Worm (Caenorhabditis elegans) whole organism, L4 larva: ENCODE data around the gene fbxb-54.

Experiments used
- F37D6.2 ChIP-seq: sonication (generic microtip); optimal IDR thresholded peaks from 2 replicates; lab custom pipeline; 2016; ENCODE audit warnings: mild to moderate bottlenecking, missing genetic modification characterization, missing compliant biosample characterization
- F44E2.7 ChIP-seq: fragments of 200-800 bp; sonication (Bioruptor generic); IDR thresholded peaks from 2 replicates; pipeline ENCODE4 v2.1.2; 2022; ENCODE audit warnings: missing genetic modification characterization, missing compliant biosample characterization
- F49E8.2 ChIP-seq: sonication (generic microtip); optimal IDR thresholded peaks from 2 replicates; lab custom pipeline; 2016; ENCODE audit warnings: missing compliant biosample characterization, mild to moderate bottlenecking, missing genetic modification characterization, borderline replicate concordance
- T20F7.1 ChIP-seq: fragments of 200-800 bp; sonication (Bioruptor generic); optimal IDR thresholded peaks from 2 replicates; lab custom pipeline; 2018; ENCODE audit warnings: mild to moderate bottlenecking, missing genetic modification characterization, missing compliant biosample characterization
- T26A8.4 ChIP-seq: fragments of 200-800 bp; sonication (Bioruptor generic); IDR thresholded peaks from 2 replicates; pipeline ENCODE4 v1.3.6; 2022; ENCODE audit warnings: missing genetic modification characterization, missing compliant biosample characterization
- Y105C5A.15 ChIP-seq: fragments of 200-800 bp; sonication (Bioruptor generic); IDR thresholded peaks from 2 replicates; pipeline ENCODE4 v1.3.6; 2022; ENCODE audit warnings: missing genetic modification characterization, missing compliant biosample characterization
- Y5F2A.4 ChIP-seq: fragments of 200-800 bp; sonication (Bioruptor generic); optimal IDR thresholded peaks from 2 replicates; lab custom pipeline; 2018; ENCODE audit warnings: mild to moderate bottlenecking, missing genetic modification characterization, missing compliant biosample characterization
- aly-2 ChIP-seq: sonication (generic microtip); optimal IDR thresholded peaks from 2 replicates; lab custom pipeline; 2018; ENCODE audit warnings: missing biosample characterization, missing genetic modification characterization
- ceh-20 ChIP-seq: fragments of 200-800 bp; sonication (Bioruptor generic); IDR thresholded peaks from 2 replicates; pipeline ENCODE4 v1.3.6; 2022; ENCODE audit warnings: missing genetic modification reagents, missing genetic modification characterization, missing compliant biosample characterization
- ceh-28 ChIP-seq: fragments of 150-350 bp; optimal IDR thresholded peaks from 2 replicates; lab custom pipeline; 2014; ENCODE audit warnings: missing biosample characterization, missing genetic modification reagents, missing genetic modification characterization
- ceh-44 ChIP-seq: fragments of 200-800 bp; sonication (Bioruptor generic); IDR thresholded peaks from 2 replicates; pipeline ENCODE4 v1.3.6; 2022; ENCODE audit warnings: missing genetic modification reagents, missing genetic modification characterization, missing compliant biosample characterization
- ceh-62 ChIP-seq: sonication (generic microtip); optimal IDR thresholded peaks from 2 replicates; lab custom pipeline; 2017; ENCODE audit warnings: missing biosample characterization, missing genetic modification characterization
- dmd-6 ChIP-seq: fragments of 200-800 bp; sonication (Bioruptor generic); IDR thresholded peaks from 2 replicates; pipeline ENCODE4 v1.3.6; 2022; ENCODE audit warnings: missing genetic modification reagents, missing genetic modification characterization, missing compliant biosample characterization
- dpl-1 ChIP-seq: fragments of 150-350 bp; optimal IDR thresholded peaks from 2 replicates; lab custom pipeline; 2014; ENCODE audit warnings: missing biosample characterization, missing genetic modification reagents, missing genetic modification characterization
- egl-27 ChIP-seq: sonication (generic microtip); optimal IDR thresholded peaks from 3 replicates; lab custom pipeline; 2017; ENCODE audit warnings: missing biosample characterization, missing genetic modification reagents, missing genetic modification characterization
- fkh-10 ChIP-seq: fragments of 150-350 bp; optimal IDR thresholded peaks from 2 replicates; lab custom pipeline; 2014; ENCODE audit warnings: missing biosample characterization, missing genetic modification reagents, missing genetic modification characterization
- gei-8 ChIP-seq: fragments of 200-800 bp; sonication (Bioruptor generic); optimal IDR thresholded peaks from 2 replicates; lab custom pipeline; 2018; ENCODE audit warnings: mild to moderate bottlenecking, missing genetic modification characterization, missing compliant biosample characterization
- jun-1 ChIP-seq: fragments of 150-350 bp; optimal IDR thresholded peaks from 2 replicates; lab custom pipeline; 2014; ENCODE audit warnings: missing biosample characterization, missing genetic modification reagents, missing genetic modification characterization
- lim-7 ChIP-seq: fragments of 200-800 bp; sonication (Bioruptor generic); IDR thresholded peaks from 2 replicates; pipeline ENCODE4 v1.3.6; 2022; ENCODE audit warnings: missing genetic modification characterization, missing compliant biosample characterization
- lin-1 ChIP-seq: fragments of 200-800 bp; sonication (Bioruptor generic); IDR thresholded peaks from 2 replicates; pipeline ENCODE4 v1.3.6; 2022; ENCODE audit warnings: missing genetic modification reagents, missing genetic modification characterization, missing compliant biosample characterization
- lin-15B ChIP-seq: fragments of 150-350 bp; sonication (generic microtip); optimal IDR thresholded peaks from 3 replicates; lab custom pipeline; 2014; ENCODE audit warnings: missing biosample characterization, missing genetic modification characterization
- lin-29 ChIP-seq: fragments of 200-800 bp; sonication (Bioruptor generic); IDR thresholded peaks from 2 replicates; pipeline ENCODE4 v1.3.6; 2022; ENCODE audit warnings: missing genetic modification reagents, missing genetic modification characterization, missing compliant biosample characterization
- lin-38 ChIP-seq: fragments of 200-800 bp; sonication (Bioruptor generic); IDR thresholded peaks from 2 replicates; pipeline ENCODE4 v1.3.6; 2022; ENCODE audit warnings: missing genetic modification reagents, missing genetic modification characterization, missing compliant biosample characterization
- lin-39 ChIP-seq: fragments of 150-350 bp; optimal IDR thresholded peaks from 2 replicates; lab custom pipeline; 2014; ENCODE audit warnings: missing biosample characterization, missing genetic modification reagents, missing genetic modification characterization
- lsy-2 ChIP-seq, 2 experiments: fragments of 150-350 bp in 1 of 2; sonication (generic microtip) in 1 of 2; optimal IDR thresholded peaks; 2 replicates each; lab custom pipeline; 2014 to 2017; ENCODE audit warnings: missing biosample characterization in 2 of 2, missing genetic modification characterization in 2 of 2
- madf-9 ChIP-seq: fragments of 200-800 bp; sonication (Bioruptor generic); conservative IDR thresholded peaks from 2 replicates; pipeline ENCODE4 v1.3.6; 2022; ENCODE audit warnings: missing genetic modification reagents, missing genetic modification characterization, missing compliant biosample characterization
- mdl-1 ChIP-seq, 2 experiments: fragments of 150-350 bp in 1 of 2; sonication (generic microtip) in 1 of 2; optimal IDR thresholded peaks; 2 replicates each; lab custom pipeline; 2014 to 2017; ENCODE audit warnings: missing biosample characterization in 2 of 2, missing genetic modification characterization in 2 of 2
- mdt-29 ChIP-seq: fragments of 200-800 bp; sonication (Bioruptor generic); IDR thresholded peaks from 2 replicates; pipeline ENCODE4 v1.3.6; 2022; ENCODE audit warnings: missing genetic modification reagents, missing genetic modification characterization, missing compliant biosample characterization
- mes-2 ChIP-seq: sonication (generic microtip); optimal IDR thresholded peaks from 2 replicates; lab custom pipeline; 2016; ENCODE audit warnings: missing genotype, mild to moderate bottlenecking, missing genetic modification characterization, missing compliant biosample characterization; ENCODE audit not compliant: poor library complexity, severe bottlenecking
- mxl-2 ChIP-seq: fragments of 200-800 bp; sonication (Bioruptor generic); conservative IDR thresholded peaks from 2 replicates; pipeline ENCODE4 v1.3.6; 2022; ENCODE audit warnings: missing genetic modification reagents, missing genetic modification characterization, missing compliant biosample characterization
- nhr-10 ChIP-seq: fragments of 150-350 bp; optimal IDR thresholded peaks from 2 replicates; lab custom pipeline; 2014; ENCODE audit warnings: missing biosample characterization, missing genetic modification characterization
- nhr-28 ChIP-seq: fragments of 150-350 bp; optimal IDR thresholded peaks from 2 replicates; lab custom pipeline; 2014; ENCODE audit warnings: missing biosample characterization, missing genetic modification characterization
- nhr-41 ChIP-seq: fragments of 200-800 bp; sonication (Bioruptor generic); IDR thresholded peaks from 2 replicates; pipeline ENCODE4 v1.3.6; 2022; ENCODE audit warnings: missing genetic modification reagents, missing genetic modification characterization, missing compliant biosample characterization
- nhr-42 ChIP-seq: fragments of 200-800 bp; sonication (Bioruptor generic); IDR thresholded peaks from 2 replicates; pipeline ENCODE4 v1.3.6; 2022; ENCODE audit warnings: missing genetic modification characterization, missing compliant biosample characterization
- nhr-76 ChIP-seq: fragments of 150-350 bp; optimal IDR thresholded peaks from 2 replicates; lab custom pipeline; 2014; ENCODE audit warnings: missing biosample characterization, missing genetic modification characterization
- nhr-77 ChIP-seq: fragments of 150-350 bp; optimal IDR thresholded peaks from 2 replicates; lab custom pipeline; 2014; ENCODE audit warnings: missing biosample characterization, missing genetic modification characterization
- pha-4 ChIP-seq, 2 experiments: fragments of 150-350 bp in 1 of 2; fragments of 200-800 bp in 1 of 2; sonication (Bioruptor generic) in 1 of 2; IDR thresholded peaks in 1 of 2; optimal IDR thresholded peaks in 1 of 2; 2 replicates each; pipeline versions ENCODE4 v1.3.6 to Lab custom; 2014 to 2022; ENCODE audit warnings: missing genetic modification characterization in 2 of 2, missing genetic modification reagents in 2 of 2, missing biosample characterization in 1 of 2, missing compliant biosample characterization in 1 of 2
- php-3 ChIP-seq: fragments of 200-800 bp; sonication (Bioruptor generic); IDR thresholded peaks from 2 replicates; pipeline ENCODE4 v1.3.6; 2022; ENCODE audit warnings: missing genetic modification reagents, missing genetic modification characterization, missing compliant biosample characterization
- pqm-1 ChIP-seq: sonication (generic microtip); optimal IDR thresholded peaks from 2 replicates; lab custom pipeline; 2017; ENCODE audit warnings: missing biosample characterization, missing genetic modification characterization
- saeg-2 ChIP-seq: fragments of 200-800 bp; sonication (Bioruptor generic); IDR thresholded peaks from 2 replicates; pipeline ENCODE4 v1.3.6; 2022; ENCODE audit warnings: missing genetic modification reagents, missing genetic modification characterization, missing compliant biosample characterization
- snpc-4 ChIP-seq: fragments of 150-350 bp; optimal IDR thresholded peaks from 2 replicates; lab custom pipeline; 2014; ENCODE audit warnings: missing biosample characterization, missing genetic modification characterization
- unc-130 ChIP-seq: sonication (generic microtip); optimal IDR thresholded peaks from 2 replicates; lab custom pipeline; 2016; ENCODE audit warnings: missing genetic modification reagents, missing genetic modification characterization, missing compliant biosample characterization
- unc-62 ChIP-seq, 3 experiments: fragments of 150-350 bp in 1 of 3; sonication (generic microtip); optimal IDR thresholded peaks in 2 of 3; peaks in 1 of 3; 1 replicate in 1 of 3; 2 replicates in 2 of 3; lab custom pipeline; 2014 to 2017; ENCODE audit warnings: missing biosample characterization in 3 of 3, missing genetic modification characterization in 3 of 3, missing genetic modification reagents in 3 of 3, missing genotype in 1 of 3
- zip-2 ChIP-seq: fragments of 150-350 bp; optimal IDR thresholded peaks from 2 replicates; lab custom pipeline; 2014; ENCODE audit warnings: missing biosample characterization, missing genetic modification characterization

The fbxb-54 gene

DNA sequence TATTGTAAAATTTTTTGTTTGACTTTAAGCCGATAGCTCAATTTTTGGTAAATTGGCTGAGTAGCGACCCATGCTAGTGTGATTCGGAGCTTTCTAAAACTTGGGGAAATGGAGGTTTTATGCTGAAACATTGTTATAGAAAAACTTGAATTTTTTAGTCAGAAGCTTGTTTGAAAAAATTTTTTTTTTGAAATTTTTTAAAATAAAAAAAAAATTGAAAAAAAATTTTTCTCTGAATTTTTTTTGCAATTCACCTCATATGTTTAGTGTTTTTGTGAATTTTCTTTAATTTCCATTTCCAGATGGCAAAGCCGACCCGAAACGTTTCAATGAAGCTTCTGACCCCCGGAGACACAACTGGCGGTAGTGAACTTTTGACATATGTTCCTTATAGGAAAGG, 27.1 kb downstream of the fbxb-54 start, which contains the start of gene Y51H7BR.4:
Gene Y51H7BR.4, plus strand, starts transcription at position 301 of the 400 bp plus-strand sequence.
- no peak for TF ChIP-seq zip-2 (tag; lab: Kevin White, UChicago)

DNA sequence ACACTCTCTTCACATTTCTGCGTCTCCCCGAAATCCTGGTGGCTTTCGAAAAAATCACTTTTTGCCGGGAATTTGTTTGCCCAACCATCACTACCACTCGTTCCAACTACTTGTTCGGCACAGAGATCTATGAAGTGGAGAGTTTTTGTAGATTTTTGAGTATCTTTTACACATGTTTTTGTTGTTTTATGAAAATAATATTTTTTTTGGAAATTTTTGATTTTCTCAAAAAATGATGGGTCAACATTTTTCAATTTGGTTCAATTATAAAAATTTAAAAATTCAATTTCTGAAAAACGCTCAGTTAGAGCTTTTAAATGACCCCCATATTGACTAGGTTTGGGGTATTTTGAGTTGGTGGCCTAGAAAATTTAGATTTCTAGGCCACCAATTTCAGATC, 30.6 kb downstream of the fbxb-54 start, which contains the start of gene Y51H7BR.7:
Gene Y51H7BR.7, minus strand, starts transcription at position 101 of the 400 bp plus-strand sequence.
- TF ChIP-seq jun-1 (tag; lab: Kevin White, UChicago) (no peak), unc-62 (GFP tag; optimal IDR thresholded peaks at IDR 0.05 in 1 of 2; lab: Kevin White, UChicago) (no peak), unc-62 (tag; optimal IDR thresholded peaks at IDR 0.05; lab: Kevin White, UChicago) (no peak), Y105C5A.15 (no peak), T26A8.4 (GFP tag; lab: Robert Waterston, UW) (no peak), saeg-2 (GFP tag; lab: Robert Waterston, UW) (no peak), egl-27 (tag; lab: Kevin White, UChicago) (no peak), dpl-1 (GFP tag; lab: Kevin White, UChicago) (no peak)

DNA sequence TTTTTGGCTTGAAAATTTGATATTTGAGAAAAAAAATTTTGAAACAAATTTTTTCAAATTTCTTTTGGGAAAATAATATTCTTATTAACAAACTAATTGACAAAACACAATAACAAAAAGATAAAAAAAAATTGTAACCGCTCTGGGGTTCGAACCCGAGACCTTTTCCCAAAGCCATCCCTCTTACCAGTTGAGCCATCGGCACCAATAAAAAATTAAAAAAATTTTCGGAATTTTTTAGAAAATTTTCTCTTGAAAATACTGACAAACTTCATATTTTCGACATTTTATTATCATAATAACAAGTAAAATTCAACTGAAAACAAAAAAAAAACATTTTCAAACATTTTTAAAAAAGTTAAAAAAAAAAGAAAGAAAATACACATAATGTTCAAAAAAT, 34.2 kb downstream of the fbxb-54 start:
- TF ChIP-seq lin-38 (GFP tag; lab: Robert Waterston, UW) (0 out of 2 replicates have a peak, but pooled peaks have one; percentile 15), fkh-10 (GFP tag; lab: Kevin White, UChicago) (no peak)

DNA sequence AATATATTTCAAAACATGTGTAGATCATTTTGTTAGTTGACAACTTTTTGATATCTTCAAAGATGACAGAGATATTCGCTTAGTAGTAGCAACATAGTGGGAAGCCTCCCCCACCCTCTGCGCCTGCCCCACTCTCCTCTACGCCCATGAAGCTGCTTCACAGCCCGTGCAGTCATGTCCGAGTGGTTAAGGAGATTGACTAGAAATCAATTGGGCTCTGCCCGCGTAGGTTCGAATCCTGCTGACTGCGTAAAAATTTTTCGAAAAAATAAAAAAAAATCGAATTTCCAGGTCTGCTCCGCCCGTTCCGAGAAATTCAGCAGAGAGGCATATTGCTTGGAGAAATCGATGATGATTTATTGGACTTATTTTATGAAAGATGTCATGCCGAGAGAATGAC, 36.2 kb downstream of the fbxb-54 start:
- TF ChIP-seq T20F7.1 (no peak), pha-4 (GFP tag; IDR thresholded peaks at IDR 0.05; lab: Robert Waterston, UW) (peak; percentile 73), pha-4 (tag; optimal IDR thresholded peaks at IDR 0.05; lab: Kevin White, UChicago) (no peak), F49E8.2 (peak; percentile 9), F44E2.7 (GFP tag; lab: Robert Waterston, UW) (no peak), nhr-28 (tag; lab: Kevin White, UChicago) (no peak), nhr-76 (tag; lab: Kevin White, UChicago) (no peak), gei-8 (GFP tag; lab: Kevin White, UChicago) (no peak), php-3 (GFP tag; lab: Robert Waterston, UW) (no peak), ceh-28 (no peak), nhr-10 (tag; lab: Kevin White, UChicago) (no peak), lim-7 (no peak; the same call in 1 of the 2 replicates), mes-2 (tag; lab: Kevin White, UChicago) (peak; percentile 80), nhr-41 (GFP tag; lab: Robert Waterston, UW) (0 out of 2 replicates have a peak, but pooled peaks have one; percentile 41), nhr-42 (GFP tag; lab: Robert Waterston, UW) (no peak), ceh-44 (no peak; the same call in 1 of the 2 replicates), Y5F2A.4 (GFP tag; lab: Kevin White, UChicago) (no peak), lin-29 (GFP tag; lab: Robert Waterston, UW) (no peak), mxl-2 (GFP tag; lab: Robert Waterston, UW) (0 out of 2 replicates have a peak, but pooled peaks have one; percentile 37), lin-15B (tag; lab: Kevin White, UChicago) (no peak), F37D6.2 (peak; percentile 37), lin-39 (tag; lab: Kevin White, UChicago) (no peak), snpc-4 (tag; lab: Kevin White, UChicago) (no peak), dmd-6 (peak; percentile 43), mdt-29 (no peak), pqm-1 (tag; lab: Kevin White, UChicago) (no peak), lsy-2 (tag; optimal IDR thresholded peaks at IDR 0.05; lab: Kevin White, UChicago) (peak in 1 of 2 experiments; percentile 29), unc-130 (GFP tag; lab: Kevin White, UChicago) (no peak), mdl-1 (tag; optimal IDR thresholded peaks at IDR 0.05; lab: Kevin White, UChicago) (no peak), ceh-20 (GFP tag; lab: Robert Waterston, UW) (0 out of 2 replicates have a peak, but pooled peaks have one; percentile 52), nhr-77 (tag; lab: Kevin White, UChicago) (no peak), ceh-62 (tag; lab: Kevin White, UChicago) (no peak), lin-1 (GFP tag; lab: Robert Waterston, UW) (peak; percentile 37; the same call in 1 of the 2 replicates), madf-9 (peak; percentile 79), zip-2 (tag; lab: Kevin White, UChicago) (no peak), aly-2 (tag; lab: Kevin White, UChicago) (no peak)
